Fruit fly (Drosophila melanogaster) whole organism, embryonic: ENCODE data around the gene RpLP1.

ENCODE experiments used
- Blimp-1 ChIP-seq: fragments of 200-800 bp; sonication (Bioruptor generic); optimal IDR thresholded peaks from 3 replicates; lab custom pipeline; 2018; ENCODE audit warnings: missing biosample characterization, missing genetic modification characterization, mild to moderate bottlenecking, moderate library complexity, missing genetic modification reagents
- CG10267 ChIP-seq: fragments of 200-800 bp; sonication (Bioruptor generic); optimal IDR thresholded peaks from 2 replicates; lab custom pipeline; 2018; ENCODE audit warnings: missing biosample characterization, mild to moderate bottlenecking, missing genetic modification characterization, moderate library complexity
- CG11696 ChIP-seq: fragments of 200-800 bp; sonication (Bioruptor generic); IDR thresholded peaks from 2 replicates; pipeline ENCODE4 v1.3.6; 2022; ENCODE audit warnings: missing biosample characterization, missing genetic modification characterization
- CG12104 ChIP-seq: fragments of 200-800 bp; sonication (Bioruptor generic); optimal IDR thresholded peaks from 3 replicates; lab custom pipeline; 2016; ENCODE audit warnings: missing biosample characterization, missing genetic modification characterization
- CG13287 ChIP-seq: fragments of 200-800 bp; sonication (Bioruptor generic); IDR thresholded peaks from 2 replicates; pipeline ENCODE4 v1.3.6; 2022; ENCODE audit warnings: missing biosample characterization, missing genetic modification characterization; ENCODE audit not compliant: partially characterized antibody
- CG14014 ChIP-seq: fragments of 200-800 bp; sonication (Bioruptor generic); IDR thresholded peaks from 2 replicates; pipeline ENCODE4 v1.3.6; 2022; ENCODE audit warnings: missing biosample characterization, missing genetic modification characterization
- CG15011 ChIP-seq: fragments of 200-800 bp; sonication (Bioruptor generic); optimal IDR thresholded peaks from 3 replicates; lab custom pipeline; 2018; ENCODE audit warnings: missing biosample characterization, mild to moderate bottlenecking, missing genetic modification characterization
- CG15696 ChIP-seq: fragments of 200-800 bp; sonication (Bioruptor generic); optimal IDR thresholded peaks from 2 replicates; lab custom pipeline; 2019; ENCODE audit warnings: missing biosample characterization, mild to moderate bottlenecking, missing genetic modification characterization, moderate library complexity
- CG2120 ChIP-seq: fragments of 200-800 bp; sonication (Bioruptor generic); optimal IDR thresholded peaks from 3 replicates; lab custom pipeline; 2016; ENCODE audit warnings: missing biosample characterization, missing genetic modification characterization
- CG31388 ChIP-seq: fragments of 200-800 bp; sonication (Bioruptor generic); optimal IDR thresholded peaks from 2 replicates; lab custom pipeline; 2016; ENCODE audit warnings: missing biosample characterization, missing genetic modification characterization
- CG32532 ChIP-seq: fragments of 200-800 bp; sonication (Bioruptor generic); IDR thresholded peaks from 2 replicates; pipeline ENCODE4 v1.3.6; 2022; ENCODE audit warnings: missing biosample characterization, missing genetic modification characterization
- CG42726 ChIP-seq: fragments of 200-800 bp; sonication (Bioruptor generic); IDR thresholded peaks from 2 replicates; pipeline ENCODE4 v1.3.6; 2022; ENCODE audit warnings: missing biosample characterization, missing genetic modification characterization; ENCODE audit not compliant: partially characterized antibody
- CG4282 ChIP-seq: fragments of 200-800 bp; sonication (Bioruptor generic); optimal IDR thresholded peaks from 2 replicates; lab custom pipeline; 2016; ENCODE audit warnings: missing biosample characterization, missing genetic modification characterization
- CG4424 ChIP-seq: fragments of 200-800 bp; sonication (Bioruptor generic); optimal IDR thresholded peaks from 3 replicates; lab custom pipeline; 2016; ENCODE audit warnings: missing biosample characterization, missing genetic modification characterization
- CG5180 ChIP-seq: fragments of 200-800 bp; sonication (Bioruptor generic); optimal IDR thresholded peaks from 3 replicates; lab custom pipeline; 2017; ENCODE audit warnings: missing biosample characterization, missing genetic modification characterization, mild to moderate bottlenecking, moderate library complexity, missing genetic modification reagents
- CG7357 ChIP-seq: fragments of 200-800 bp; sonication (Bioruptor generic); IDR thresholded peaks from 3 replicates; pipeline ENCODE4 v1.3.6; 2022; ENCODE audit warnings: missing biosample characterization, missing genetic modification characterization
- CG7556 ChIP-seq: fragments of 200-800 bp; sonication (Bioruptor generic); optimal IDR thresholded peaks from 2 replicates; lab custom pipeline; 2017; ENCODE audit warnings: missing biosample characterization, mild to moderate bottlenecking, missing genetic modification characterization
- D ChIP-seq, 2 experiments: fragments of 200-800 bp in 1 of 2; fragments of >200 bp in 1 of 2; sonication (Bioruptor generic) in 1 of 2; optimal IDR thresholded peaks; 2 replicates in 1 of 2; 3 replicates in 1 of 2; lab custom pipeline; 2017; ENCODE audit warnings: mild to moderate bottlenecking in 1 of 2, missing biosample characterization in 1 of 2, missing genetic modification characterization in 1 of 2, missing genetic modification reagents in 1 of 2
- Dip3 ChIP-seq: fragments of 200-800 bp; sonication (Bioruptor generic); optimal IDR thresholded peaks from 3 replicates; lab custom pipeline; 2016; ENCODE audit warnings: missing biosample characterization, missing genetic modification characterization
- HHEX ChIP-seq: fragments of 200-800 bp; sonication (Bioruptor generic); optimal IDR thresholded peaks from 3 replicates; lab custom pipeline; 2017; ENCODE audit warnings: missing biosample characterization, mild to moderate bottlenecking, missing genetic modification characterization, missing genetic modification reagents
- HLH3B ChIP-seq: fragments of 200-800 bp; sonication (Bioruptor generic); IDR thresholded peaks from 2 replicates; pipeline ENCODE4 v1.3.6; 2022; ENCODE audit warnings: missing biosample characterization, missing genetic modification characterization
- HLH54F ChIP-seq: fragments of 200-800 bp; sonication (Bioruptor generic); optimal IDR thresholded peaks from 3 replicates; lab custom pipeline; 2016; ENCODE audit warnings: missing biosample characterization, missing genetic modification characterization
- MBD-R2 ChIP-seq: fragments of 200-800 bp; sonication (Bioruptor generic); IDR thresholded peaks from 2 replicates; pipeline ENCODE4 v1.3.6; 2022; ENCODE audit warnings: missing biosample characterization, missing genetic modification characterization
- Sox102F ChIP-seq: fragments of 200-800 bp; sonication (Bioruptor generic); optimal IDR thresholded peaks from 2 replicates; lab custom pipeline; 2018; ENCODE audit warnings: missing biosample characterization, mild to moderate bottlenecking, missing genetic modification characterization, moderate library complexity
- TFAM ChIP-seq: fragments of 200-800 bp; sonication (Bioruptor generic); optimal IDR thresholded peaks from 2 replicates; lab custom pipeline; 2017; ENCODE audit warnings: missing biosample characterization, missing genetic modification characterization, inconsistent platforms
- YL-1 ChIP-seq: fragments of 200-800 bp; sonication (Bioruptor generic); optimal IDR thresholded peaks from 3 replicates; lab custom pipeline; 2017; ENCODE audit warnings: missing biosample characterization, mild to moderate bottlenecking, missing genetic modification characterization
- bab2 ChIP-seq: fragments of 200-800 bp; sonication (Bioruptor generic); optimal IDR thresholded peaks from 2 replicates; lab custom pipeline; 2016; ENCODE audit warnings: missing biosample characterization, missing genetic modification characterization
- cad ChIP-seq: fragments of >200 bp; optimal IDR thresholded peaks from 2 replicates; lab custom pipeline; 2017; ENCODE audit warnings: missing biosample characterization, missing genetic modification characterization
- en ChIP-seq: fragments of 200-800 bp; sonication (Bioruptor generic); optimal IDR thresholded peaks from 2 replicates; lab custom pipeline; 2016; ENCODE audit warnings: missing biosample characterization, missing genetic modification characterization
- esg ChIP-seq: fragments of 200-800 bp; sonication (Bioruptor generic); conservative IDR thresholded peaks from 2 replicates; pipeline ENCODE4 v1.3.6; 2022; ENCODE audit warnings: missing biosample characterization, missing genetic modification characterization
- grau ChIP-seq: fragments of 200-800 bp; optimal IDR thresholded peaks from 3 replicates; lab custom pipeline; 2019; ENCODE audit warnings: missing biosample characterization, mild to moderate bottlenecking, missing genetic modification characterization, moderate library complexity
- gsb ChIP-seq: fragments of 200-800 bp; sonication (Bioruptor generic); IDR thresholded peaks from 2 replicates; pipeline ENCODE4 v1.3.6; 2022; ENCODE audit warnings: missing biosample characterization, missing genetic modification characterization
- gsb-n ChIP-seq: fragments of 200-800 bp; sonication (Bioruptor generic); optimal IDR thresholded peaks from 3 replicates; lab custom pipeline; 2018; ENCODE audit warnings: missing biosample characterization, mild to moderate bottlenecking, missing genetic modification characterization
- insv ChIP-seq, 2 experiments: fragments of 200-800 bp; sonication (Bioruptor generic); optimal IDR thresholded peaks; 3 replicates each; lab custom pipeline; 2016 to 2018; ENCODE audit warnings: missing biosample characterization in 2 of 2, missing genetic modification characterization in 2 of 2
- jumu ChIP-seq: fragments of 200-800 bp; sonication (Bioruptor generic); optimal IDR thresholded peaks from 3 replicates; lab custom pipeline; 2016; ENCODE audit warnings: missing biosample characterization, missing genetic modification characterization
- lbe ChIP-seq: fragments of 200-800 bp; sonication (Bioruptor generic); optimal IDR thresholded peaks from 2 replicates; lab custom pipeline; 2016; ENCODE audit warnings: missing biosample characterization, mild to moderate bottlenecking, missing genetic modification characterization
- maf-S ChIP-seq: fragments of 200-800 bp; sonication (Bioruptor generic); optimal IDR thresholded peaks from 2 replicates; lab custom pipeline; 2016; ENCODE audit warnings: missing biosample characterization, missing genetic modification characterization
- pb ChIP-seq: fragments of 200-800 bp; sonication (Bioruptor generic); optimal IDR thresholded peaks from 3 replicates; lab custom pipeline; 2016; ENCODE audit warnings: missing biosample characterization, missing genetic modification characterization
- pros ChIP-seq: fragments of 200-800 bp; sonication (Bioruptor generic); optimal IDR thresholded peaks from 3 replicates; lab custom pipeline; 2019; ENCODE audit warnings: missing biosample characterization, mild to moderate bottlenecking, missing genetic modification characterization, moderate library complexity
- scrt ChIP-seq: fragments of 200-800 bp; sonication (Bioruptor generic); optimal IDR thresholded peaks from 2 replicates; lab custom pipeline; 2018; ENCODE audit warnings: missing biosample characterization, mild to moderate bottlenecking, missing genetic modification characterization, moderate library complexity
- sens-2 ChIP-seq: fragments of 200-800 bp; sonication (Bioruptor generic); IDR thresholded peaks from 2 replicates; pipeline ENCODE4 v1.3.6; 2022; ENCODE audit warnings: missing biosample characterization, missing genetic modification characterization
- so ChIP-seq: fragments of 200-800 bp; sonication (Bioruptor generic); IDR thresholded peaks from 3 replicates; pipeline ENCODE4 v1.3.6; 2022; ENCODE audit warnings: missing biosample characterization, missing genetic modification characterization
- sob ChIP-seq: fragments of 200-800 bp; sonication (Bioruptor generic); IDR thresholded peaks from 2 replicates; pipeline ENCODE4 v1.3.6; 2022; ENCODE audit warnings: missing biosample characterization, missing genetic modification characterization
- ssp ChIP-seq: fragments of 200-800 bp; sonication (Bioruptor generic); IDR thresholded peaks from 2 replicates; pipeline ENCODE4 v1.3.6; 2022; ENCODE audit warnings: missing biosample characterization, missing genetic modification characterization
- trh ChIP-seq: fragments of 200-800 bp; sonication (Bioruptor generic); optimal IDR thresholded peaks from 2 replicates; lab custom pipeline; 2016; ENCODE audit warnings: missing biosample characterization, missing genetic modification characterization
- vfl ChIP-seq: fragments of 200-800 bp; sonication (Bioruptor generic); optimal IDR thresholded peaks from 2 replicates; lab custom pipeline; 2016; ENCODE audit warnings: missing biosample characterization, missing genetic modification characterization
- wdn ChIP-seq: fragments of 200-800 bp; sonication (Bioruptor generic); IDR thresholded peaks from 2 replicates; pipeline ENCODE4 v1.3.6; 2022; ENCODE audit warnings: missing biosample characterization, missing genetic modification characterization
- yki ChIP-seq: fragments of >200 bp; optimal IDR thresholded peaks from 3 replicates; lab custom pipeline; 2018
- zf30C ChIP-seq: fragments of 200-800 bp; sonication (Bioruptor generic); optimal IDR thresholded peaks from 3 replicates; lab custom pipeline; 2018; ENCODE audit warnings: missing biosample characterization, mild to moderate bottlenecking, missing genetic modification characterization

RpLP1 gene

dm6 chr2L:430820-431628 is 11.3 kb downstream of the RpLP1 start, which contains the start of gene ex (continued):
- no peak for TF ChIP-seq sens-2
- peak; percentile 4 for TF ChIP-seq TFAM
- peak; percentile 48 for TF ChIP-seq Blimp-1 (GFP tag; lab: Kevin White, UChicago)
- TF ChIP-seq CG10267 (tag; lab: Kevin White, UChicago): no peak
- TF ChIP-seq YL-1 (GFP tag; lab: Kevin White, UChicago): peak; percentile 35
- TF ChIP-seq cad (GFP tag; lab: Kevin White, UChicago): peak; percentile 61
- peak; percentile 24; the same call in 1 of the 2 replicates for TF ChIP-seq CG13287 (GFP tag; lab: Robert Waterston, UW)
- TF ChIP-seq lbe: peak; percentile 66
- TF ChIP-seq CG42726 (GFP tag; lab: Robert Waterston, UW): peak; percentile 38; the same call in 1 of the 2 replicates
- TF ChIP-seq D (optimal IDR thresholded peaks at IDR 0.05; lab: Kevin White, UChicago): no peak
- TF ChIP-seq D (GFP tag; optimal IDR thresholded peaks at IDR 0.05; lab: Kevin White, UChicago): peak; percentile 14
- TF ChIP-seq HHEX: peak; percentile 49
- no peak for TF ChIP-seq vfl (GFP tag; lab: Kevin White, UChicago)
- TF ChIP-seq wdn (GFP tag; lab: Robert Waterston, UW): no peak
- peak; percentile 69 for TF ChIP-seq CG5180 (GFP tag; lab: Kevin White, UChicago)
- TF ChIP-seq CG15696: peak; percentile 67
- peak; percentile 72; the same call in 1 of the 2 replicates for TF ChIP-seq sob (GFP tag; lab: Robert Waterston, UW)
- TF ChIP-seq ssp (GFP tag; lab: Robert Waterston, UW): no peak
- no peak for TF ChIP-seq jumu (GFP tag; lab: Kevin White, UChicago)
- peak; percentile 31 for TF ChIP-seq CG15011 (GFP tag; lab: Kevin White, UChicago)
- peak; percentile 67; the same call in 1 of the 2 replicates for TF ChIP-seq CG14014 (GFP tag; lab: Robert Waterston, UW)
- peak; percentile 30 for TF ChIP-seq pb
- peak; percentile 38 for TF ChIP-seq grau
- no peak for TF ChIP-seq CG7357 (GFP tag; lab: Robert Waterston, UW)
- peak; percentile 74 for TF ChIP-seq pros (GFP tag; lab: Kevin White, UChicago)
- peak; percentile 17; the same call in 1 of the 2 replicates for TF ChIP-seq CG11696 (GFP tag; lab: Robert Waterston, UW)
- peak; percentile 20 for TF ChIP-seq CG4282 (GFP tag; lab: Kevin White, UChicago)
- no peak for TF ChIP-seq trh (GFP tag; lab: Kevin White, UChicago)
- TF ChIP-seq CG4424 (GFP tag; lab: Kevin White, UChicago): no peak
- peak in 1 of 2 experiments; percentile 80 for TF ChIP-seq insv (GFP tag; optimal IDR thresholded peaks at IDR 0.05; lab: Kevin White, UChicago)
- TF ChIP-seq esg (GFP tag; lab: Robert Waterston, UW): no peak
- no peak; the same call in 1 of the 2 replicates for TF ChIP-seq MBD-R2 (GFP tag; lab: Robert Waterston, UW)
- peak; percentile 17 for TF ChIP-seq zf30C (GFP tag; lab: Kevin White, UChicago)
- TF ChIP-seq CG31388 (GFP tag; lab: Kevin White, UChicago): no peak
- peak; percentile 31 for TF ChIP-seq CG2120
- TF ChIP-seq CG7556: peak; percentile 33
- peak; percentile 55 for TF ChIP-seq CG12104 (GFP tag; lab: Kevin White, UChicago)
- TF ChIP-seq Dip3 (GFP tag; lab: Kevin White, UChicago): no peak
- TF ChIP-seq bab2 (GFP tag; lab: Kevin White, UChicago): peak; percentile 57
- TF ChIP-seq maf-S (GFP tag; lab: Kevin White, UChicago): no peak
- peak; percentile 7 for TF ChIP-seq en (GFP tag; lab: Kevin White, UChicago)
- peak; percentile 56 for TF ChIP-seq scrt (GFP tag; lab: Kevin White, UChicago)
- peak; percentile 73; the same call in 2 of the 3 replicates for TF ChIP-seq so (GFP tag; lab: Robert Waterston, UW)
- TF ChIP-seq gsb (GFP tag; lab: Robert Waterston, UW): no peak
- no peak for TF ChIP-seq yki (lab: Kevin White, UChicago)
- TF ChIP-seq HLH3B: peak; percentile 49; the same call in 1 of the 2 replicates
- TF ChIP-seq CG32532: peak; percentile 8; the same call in 1 of the 2 replicates
- peak; percentile 38 for TF ChIP-seq gsb-n (tag; lab: Kevin White, UChicago)
- peak; percentile 42 for TF ChIP-seq Sox102F
- no peak for TF ChIP-seq HLH54F (GFP tag; lab: Kevin White, UChicago)
